Fruit fly (Drosophila melanogaster) whole organism, embryonic: ENCODE data around the gene fry.

Source experiments
- ATbp ChIP-seq: fragments of 200-800 bp; sonication (Bioruptor generic); optimal IDR thresholded peaks from 2 replicates; lab custom pipeline; 2017; ENCODE audit warnings: missing biosample characterization, mild to moderate bottlenecking, missing genetic modification characterization, missing genetic modification reagents
- Adf1 ChIP-seq: fragments of 200-800 bp; sonication (Bioruptor generic); IDR thresholded peaks from 2 replicates; pipeline ENCODE4 v1.3.6; 2022; ENCODE audit warnings: missing biosample characterization, missing genetic modification characterization
- CG10366 ChIP-seq: fragments of 200-800 bp; sonication (Bioruptor generic); IDR thresholded peaks from 2 replicates; pipeline ENCODE4 v1.3.6; 2022; ENCODE audit warnings: missing biosample characterization, missing genetic modification characterization
- CG10959 ChIP-seq: fragments of 200-800 bp; sonication (Bioruptor generic); IDR thresholded peaks from 2 replicates; pipeline ENCODE4 v1.3.6; 2022; ENCODE audit warnings: missing biosample characterization, missing genetic modification characterization
- CG11560 ChIP-seq: fragments of 200-800 bp; sonication (Bioruptor generic); IDR thresholded peaks from 3 replicates; pipeline ENCODE4 v1.3.6; 2022; ENCODE audit warnings: missing biosample characterization, missing genetic modification characterization
- CG11695 ChIP-seq: fragments of 200-800 bp; sonication (Bioruptor generic); IDR thresholded peaks from 3 replicates; pipeline ENCODE4 v1.3.6; 2022; ENCODE audit warnings: missing biosample characterization, missing genetic modification characterization
- CG12104 ChIP-seq: fragments of 200-800 bp; sonication (Bioruptor generic); optimal IDR thresholded peaks from 3 replicates; lab custom pipeline; 2016; ENCODE audit warnings: missing biosample characterization, missing genetic modification characterization
- CG13296 ChIP-seq: fragments of 200-800 bp; sonication (Bioruptor generic); optimal IDR thresholded peaks from 3 replicates; lab custom pipeline; 2018; ENCODE audit warnings: missing biosample characterization, mild to moderate bottlenecking, missing genetic modification characterization
- CG13424 ChIP-seq: fragments of 200-800 bp; sonication (Bioruptor generic); optimal IDR thresholded peaks from 2 replicates; lab custom pipeline; 2019; ENCODE audit warnings: missing biosample characterization, mild to moderate bottlenecking, missing genetic modification characterization, moderate library complexity
- CG14965 ChIP-seq: fragments of 200-800 bp; sonication (Bioruptor generic); optimal IDR thresholded peaks from 2 replicates; lab custom pipeline; 2016; ENCODE audit warnings: missing biosample characterization, missing genetic modification characterization, borderline replicate concordance
- CG15269 ChIP-seq: fragments of 200-800 bp; sonication (Bioruptor generic); optimal IDR thresholded peaks from 2 replicates; lab custom pipeline; 2018; ENCODE audit warnings: missing biosample characterization, mild to moderate bottlenecking, missing genetic modification characterization, moderate library complexity
- CG17829 ChIP-seq: fragments of 200-800 bp; optimal IDR thresholded peaks from 2 replicates; lab custom pipeline; 2019; ENCODE audit warnings: missing biosample characterization, mild to moderate bottlenecking, missing genetic modification characterization, moderate library complexity
- CG18599 ChIP-seq: fragments of 200-800 bp; sonication (Bioruptor generic); optimal IDR thresholded peaks from 3 replicates; lab custom pipeline; 2017; ENCODE audit warnings: missing biosample characterization, missing genetic modification characterization, mild to moderate bottlenecking, moderate library complexity, missing genetic modification reagents
- CG2120 ChIP-seq: fragments of 200-800 bp; sonication (Bioruptor generic); optimal IDR thresholded peaks from 3 replicates; lab custom pipeline; 2016; ENCODE audit warnings: missing biosample characterization, missing genetic modification characterization
- CG2678 ChIP-seq: fragments of 200-800 bp; sonication (Bioruptor generic); optimal IDR thresholded peaks from 3 replicates; lab custom pipeline; 2019; ENCODE audit warnings: missing biosample characterization, mild to moderate bottlenecking, missing genetic modification characterization, moderate library complexity
- CG2712 ChIP-seq: fragments of 200-800 bp; optimal IDR thresholded peaks from 3 replicates; lab custom pipeline; 2019; ENCODE audit warnings: missing biosample characterization, mild to moderate bottlenecking, missing genetic modification characterization, moderate library complexity
- CG3995 ChIP-seq: fragments of 200-800 bp; sonication (Bioruptor generic); optimal IDR thresholded peaks from 3 replicates; lab custom pipeline; 2016; ENCODE audit warnings: missing biosample characterization, missing genetic modification characterization
- CG7786 ChIP-seq: fragments of 200-800 bp; sonication (Bioruptor generic); optimal IDR thresholded peaks from 2 replicates; lab custom pipeline; 2016; ENCODE audit warnings: missing biosample characterization, missing genetic modification characterization
- CG7839 ChIP-seq: fragments of 200-800 bp; sonication (Bioruptor generic); optimal IDR thresholded peaks from 3 replicates; lab custom pipeline; 2018; ENCODE audit warnings: missing biosample characterization, mild to moderate bottlenecking, missing genetic modification characterization, moderate library complexity
- CG9727 ChIP-seq: fragments of 200-800 bp; sonication (Bioruptor generic); optimal IDR thresholded peaks from 3 replicates; lab custom pipeline; 2017; ENCODE audit warnings: missing biosample characterization, mild to moderate bottlenecking, missing genetic modification characterization
- CG9932 ChIP-seq: fragments of 200-800 bp; sonication (Bioruptor generic); IDR thresholded peaks from 2 replicates; pipeline ENCODE4 v1.3.6; 2022; ENCODE audit warnings: missing biosample characterization, missing genetic modification characterization
- CTCF ChIP-seq: fragments of 200-800 bp; sonication (Bioruptor generic); optimal IDR thresholded peaks from 2 replicates; lab custom pipeline; 2017; ENCODE audit warnings: missing biosample characterization, mild to moderate bottlenecking, missing genetic modification characterization, moderate library complexity
- CoRest ChIP-seq: fragments of 200-800 bp; sonication (Bioruptor generic); optimal IDR thresholded peaks from 3 replicates; lab custom pipeline; 2018; ENCODE audit warnings: missing biosample characterization, mild to moderate bottlenecking, missing genetic modification characterization, moderate library complexity
- CrebB ChIP-seq: fragments of 200-800 bp; sonication (Bioruptor generic); optimal IDR thresholded peaks from 3 replicates; lab custom pipeline; 2018; ENCODE audit warnings: missing biosample characterization, mild to moderate bottlenecking, missing genetic modification characterization
- Fer2 ChIP-seq: fragments of 200-800 bp; sonication (Bioruptor generic); optimal IDR thresholded peaks from 2 replicates; lab custom pipeline; 2018; ENCODE audit warnings: missing biosample characterization, mild to moderate bottlenecking, missing genetic modification characterization, moderate library complexity
- Fer3 ChIP-seq: fragments of 200-800 bp; sonication (Bioruptor generic); optimal IDR thresholded peaks from 2 replicates; lab custom pipeline; 2018; ENCODE audit warnings: missing biosample characterization, mild to moderate bottlenecking, missing genetic modification characterization, moderate library complexity
- Gug ChIP-seq: fragments of 200-800 bp; sonication (Bioruptor generic); IDR thresholded peaks from 4 replicates; pipeline ENCODE4 v1.3.6; 2022; ENCODE audit warnings: missing biosample characterization, missing genetic modification characterization
- Hmr ChIP-seq: fragments of 200-800 bp; sonication (Bioruptor generic); optimal IDR thresholded peaks from 3 replicates; lab custom pipeline; 2017; ENCODE audit warnings: mild to moderate bottlenecking, missing biosample characterization, missing genetic modification reagents, missing genetic modification characterization
- Hr51 ChIP-seq, 2 experiments: fragments of 200-800 bp; sonication (Bioruptor generic); optimal IDR thresholded peaks; 2 replicates in 1 of 2; 3 replicates in 1 of 2; lab custom pipeline; 2016 to 2018; ENCODE audit warnings: missing biosample characterization in 2 of 2, missing genetic modification characterization in 2 of 2, mild to moderate bottlenecking in 1 of 2, moderate library complexity in 1 of 2
- Meics ChIP-seq: fragments of 200-800 bp; sonication (Bioruptor generic); optimal IDR thresholded peaks from 2 replicates; lab custom pipeline; 2017; ENCODE audit warnings: missing biosample characterization, mild to moderate bottlenecking, missing genetic modification characterization
- PHDP ChIP-seq: fragments of 200-800 bp; sonication (Bioruptor generic); optimal IDR thresholded peaks from 3 replicates; lab custom pipeline; 2018; ENCODE audit warnings: missing biosample characterization, mild to moderate bottlenecking, missing genetic modification characterization, moderate library complexity
- Pdp1 ChIP-seq, 2 experiments: fragments of 200-800 bp; sonication (Bioruptor generic); optimal IDR thresholded peaks; 3 replicates each; lab custom pipeline; 2016; ENCODE audit warnings: missing biosample characterization in 2 of 2, missing genetic modification characterization in 2 of 2, mild to moderate bottlenecking in 1 of 2, moderate library complexity in 1 of 2
- Sox102F ChIP-seq: fragments of 200-800 bp; sonication (Bioruptor generic); optimal IDR thresholded peaks from 2 replicates; lab custom pipeline; 2018; ENCODE audit warnings: missing biosample characterization, mild to moderate bottlenecking, missing genetic modification characterization, moderate library complexity
- bcd ChIP-seq: fragments of 200-800 bp; sonication (Bioruptor generic); optimal IDR thresholded peaks from 2 replicates; lab custom pipeline; 2017; ENCODE audit warnings: missing biosample characterization, mild to moderate bottlenecking, missing genetic modification characterization
- caup ChIP-seq: fragments of 200-800 bp; sonication (Bioruptor generic); optimal IDR thresholded peaks from 3 replicates; lab custom pipeline; 2017; ENCODE audit warnings: missing biosample characterization, mild to moderate bottlenecking, missing genetic modification characterization, moderate library complexity; ENCODE audit not compliant: severe bottlenecking
- crol ChIP-seq: fragments of 200-800 bp; sonication (Bioruptor generic); IDR thresholded peaks from 2 replicates; pipeline ENCODE4 v1.3.6; 2022; ENCODE audit warnings: missing biosample characterization, missing genetic modification characterization
- eve ChIP-seq, 2 experiments: fragments of >200 bp; optimal IDR thresholded peaks; 2 replicates each; lab custom pipeline; 2017; ENCODE audit warnings: missing biosample characterization in 2 of 2, missing genetic modification characterization in 2 of 2
- fd3F ChIP-seq: fragments of 200-800 bp; sonication (Bioruptor generic); optimal IDR thresholded peaks from 2 replicates; lab custom pipeline; 2018; ENCODE audit warnings: missing biosample characterization, mild to moderate bottlenecking, missing genetic modification characterization, moderate library complexity
- lilli ChIP-seq: fragments of 200-800 bp; sonication (Bioruptor generic); optimal IDR thresholded peaks from 3 replicates; lab custom pipeline; 2016; ENCODE audit warnings: missing biosample characterization, missing genetic modification characterization
- nau ChIP-seq: fragments of 200-800 bp; sonication (Bioruptor generic); optimal IDR thresholded peaks from 3 replicates; lab custom pipeline; 2017; ENCODE audit warnings: missing biosample characterization, mild to moderate bottlenecking, missing genetic modification characterization, missing genetic modification reagents
- nerfin-2 ChIP-seq: fragments of 200-800 bp; sonication (Bioruptor generic); IDR thresholded peaks from 2 replicates; pipeline ENCODE4 v1.3.6; 2022; ENCODE audit warnings: missing biosample characterization, missing genetic modification characterization; ENCODE audit not compliant: partially characterized antibody
- odd ChIP-seq: fragments of 200-800 bp; sonication (Bioruptor generic); optimal IDR thresholded peaks from 2 replicates; lab custom pipeline; 2017; ENCODE audit warnings: missing biosample characterization, mild to moderate bottlenecking, missing genetic modification characterization
- org-1 ChIP-seq: fragments of 200-800 bp; sonication (Bioruptor generic); optimal IDR thresholded peaks from 2 replicates; lab custom pipeline; 2017; ENCODE audit warnings: missing biosample characterization, missing genetic modification characterization
- ro ChIP-seq: fragments of 200-800 bp; sonication (Bioruptor generic); IDR thresholded peaks from 2 replicates; pipeline ENCODE4 v1.3.6; 2022; ENCODE audit warnings: missing biosample characterization, missing genetic modification characterization
- row ChIP-seq: fragments of 200-800 bp; sonication (Bioruptor generic); IDR thresholded peaks from 3 replicates; pipeline ENCODE4 v1.3.6; 2022; ENCODE audit warnings: missing biosample characterization, missing genetic modification characterization
- seq ChIP-seq: fragments of 200-800 bp; sonication (Bioruptor generic); IDR thresholded peaks from 2 replicates; pipeline ENCODE4 v1.3.6; 2022; ENCODE audit warnings: missing biosample characterization, missing genetic modification characterization
- sim ChIP-seq: fragments of 200-800 bp; sonication (Bioruptor generic); IDR thresholded peaks from 2 replicates; pipeline ENCODE4 v1.3.6; 2022; ENCODE audit warnings: missing biosample characterization, missing genetic modification characterization
- slbo ChIP-seq: fragments of 200-800 bp; sonication (Bioruptor generic); IDR thresholded peaks from 2 replicates; pipeline ENCODE4 v1.3.6; 2022; ENCODE audit warnings: missing biosample characterization, missing genetic modification characterization
- wor ChIP-seq: fragments of 200-800 bp; sonication (Bioruptor generic); IDR thresholded peaks from 2 replicates; pipeline ENCODE4 v1.3.6; 2022; ENCODE audit warnings: missing biosample characterization, missing genetic modification characterization

The fry gene

dm6 chr3L:9690798-9691475, 12.0 kb upstream of the fry start (continued):
- TF ChIP-seq nau (GFP tag; lab: Kevin White, UChicago), result peak; percentile 61
- peak; percentile 66 for TF ChIP-seq Meics (GFP tag; lab: Kevin White, UChicago)
- peak; percentile 50 for TF ChIP-seq CG13296
- TF ChIP-seq CG18599 (GFP tag; lab: Kevin White, UChicago), result peak; percentile 73
- peak; percentile 65 for TF ChIP-seq crol (GFP tag; lab: Robert Waterston, UW)
- TF ChIP-seq CG17829 (tag; lab: Kevin White, UChicago), result no peak
- TF ChIP-seq CG13424 (tag; lab: Kevin White, UChicago), result peak; percentile 53
- peak; percentile 62 for TF ChIP-seq row (GFP tag; lab: Robert Waterston, UW)
- TF ChIP-seq sim (GFP tag; lab: Robert Waterston, UW), result no peak
- TF ChIP-seq CG7786 (GFP tag; lab: Kevin White, UChicago), result peak; percentile 28
- peak; percentile 25 for TF ChIP-seq caup (GFP tag; lab: Kevin White, UChicago)
- no peak for TF ChIP-seq eve (GFP tag; optimal IDR thresholded peaks at IDR 0.05; lab: Kevin White, UChicago)
- peak; percentile 58 for TF ChIP-seq CoRest (tag; lab: Kevin White, UChicago)
- TF ChIP-seq CG10366 (GFP tag; lab: Robert Waterston, UW), result no peak
- TF ChIP-seq Pdp1 (GFP tag; optimal IDR thresholded peaks at IDR 0.05; lab: Kevin White, UChicago), result peak in 1 of 2 experiments; percentile 15
- no peak for TF ChIP-seq CG11560
- peak; percentile 76 for TF ChIP-seq CG15269 (tag; lab: Kevin White, UChicago)
- TF ChIP-seq CG9932 (GFP tag; lab: Robert Waterston, UW), result peak; percentile 34; the same call in 1 of the 2 replicates
- TF ChIP-seq CG2712, result peak; percentile 16
- peak; percentile 81 for TF ChIP-seq CG2678 (tag; lab: Kevin White, UChicago)
- TF ChIP-seq Sox102F (GFP tag; lab: Kevin White, UChicago), result no peak
- TF ChIP-seq PHDP (tag; lab: Kevin White, UChicago), result peak; percentile 65
- no peak for TF ChIP-seq wor (GFP tag; lab: Robert Waterston, UW)
- peak; percentile 5 for TF ChIP-seq bcd (GFP tag; lab: Kevin White, UChicago)
- no peak for TF ChIP-seq Gug (GFP tag; lab: Robert Waterston, UW)
- TF ChIP-seq CG2120 (GFP tag; lab: Kevin White, UChicago), result peak; percentile 87
- TF ChIP-seq Adf1 (GFP tag; lab: Robert Waterston, UW), result 0 out of 2 replicates have a peak, but pooled peaks have one; percentile 6
- TF ChIP-seq Hr51 (GFP tag; optimal IDR thresholded peaks at IDR 0.05; lab: Kevin White, UChicago), result peak in 1 of 2 experiments; percentile 59
- TF ChIP-seq org-1, result peak; percentile 18
- peak; percentile 40 for TF ChIP-seq lilli (GFP tag; lab: Kevin White, UChicago)
- TF ChIP-seq CG3995 (GFP tag; lab: Kevin White, UChicago), result peak; percentile 6
- TF ChIP-seq ro (GFP tag; lab: Robert Waterston, UW), result no peak
- 0 out of 3 replicates have a peak, but pooled peaks have one; percentile 40 for TF ChIP-seq CG11695 (GFP tag; lab: Robert Waterston, UW)
- peak; percentile 9 for TF ChIP-seq CG12104
- peak; percentile 57 for TF ChIP-seq Fer3 (tag; lab: Kevin White, UChicago)
- no peak for TF ChIP-seq CTCF
- TF ChIP-seq fd3F (GFP tag; lab: Kevin White, UChicago), result peak; percentile 45
- no peak for TF ChIP-seq ATbp (GFP tag; lab: Kevin White, UChicago)
- no peak for TF ChIP-seq CrebB (tag; lab: Kevin White, UChicago)
- TF ChIP-seq Fer2 (tag; lab: Kevin White, UChicago), result peak; percentile 38
- no peak for TF ChIP-seq CG10959 (GFP tag; lab: Robert Waterston, UW)
- TF ChIP-seq Hmr (GFP tag; lab: Kevin White, UChicago), result peak; percentile 51
- peak; percentile 64 for TF ChIP-seq CG7839
- peak; percentile 11 for TF ChIP-seq CG9727 (GFP tag; lab: Kevin White, UChicago)
- TF ChIP-seq seq (GFP tag; lab: Robert Waterston, UW), result no peak
- TF ChIP-seq nerfin-2, result no peak
- no peak for TF ChIP-seq odd
- no peak for TF ChIP-seq CG14965
- peak; percentile 35 for TF ChIP-seq slbo (GFP tag; lab: Robert Waterston, UW)
